Worm (Caenorhabditis elegans) whole organism, young adult: ENCODE results near the gene dao-2.

Experiments
- C17E4.6 ChIP-seq: fragments of 200-800 bp; sonication (Bioruptor generic); IDR thresholded peaks from 2 replicates; pipeline ENCODE4 v1.3.6; 2022; ENCODE audit warnings: missing genetic modification reagents, missing genetic modification characterization, missing compliant biosample characterization
- F10E7.11 ChIP-seq: sonication (generic microtip); optimal IDR thresholded peaks from 2 replicates; lab custom pipeline; 2017; ENCODE audit warnings: mild to moderate bottlenecking, missing genetic modification characterization, moderate library complexity, missing compliant biosample characterization
- K12H6.12 ChIP-seq: fragments of 200-800 bp; sonication (Bioruptor generic); optimal IDR thresholded peaks from 2 replicates; lab custom pipeline; 2018; ENCODE audit warnings: mild to moderate bottlenecking, missing genetic modification characterization, missing compliant biosample characterization
- Y67H2A.10 ChIP-seq: fragments of 200-800 bp; sonication (Bioruptor generic); conservative IDR thresholded peaks from 2 replicates; pipeline ENCODE4 v1.3.6; 2022; ENCODE audit warnings: missing genetic modification reagents, missing genetic modification characterization, missing compliant biosample characterization
- Y95B8A.8 ChIP-seq: fragments of 200-800 bp; sonication (Bioruptor generic); IDR thresholded peaks from 2 replicates; pipeline ENCODE4 v1.3.6; 2022; ENCODE audit warnings: missing genetic modification reagents, missing genetic modification characterization, missing compliant biosample characterization
- athp-1 ChIP-seq: sonication (generic microtip); optimal IDR thresholded peaks from 2 replicates; lab custom pipeline; 2017; ENCODE audit warnings: mild to moderate bottlenecking, missing genetic modification characterization, missing compliant biosample characterization
- bed-1 ChIP-seq: fragments of 200-800 bp; sonication (Bioruptor generic); IDR thresholded peaks from 2 replicates; pipeline ENCODE4 v1.3.6; 2022; ENCODE audit warnings: missing genetic modification reagents, missing genetic modification characterization, missing compliant biosample characterization
- die-1 ChIP-seq: sonication (generic microtip); optimal IDR thresholded peaks from 2 replicates; lab custom pipeline; 2016; ENCODE audit warnings: missing genotype, mild to moderate bottlenecking, missing genetic modification characterization, missing compliant biosample characterization
- let-526 ChIP-seq: fragments of 200-800 bp; sonication (Bioruptor generic); IDR thresholded peaks from 2 replicates; pipeline ENCODE4 v1.3.6; 2022; ENCODE audit warnings: missing genetic modification reagents, missing genetic modification characterization, missing compliant biosample characterization
- madf-8 ChIP-seq: fragments of 200-800 bp; sonication (Bioruptor generic); conservative IDR thresholded peaks from 2 replicates; pipeline ENCODE4 v1.3.6; 2022; ENCODE audit warnings: missing genetic modification reagents, missing genetic modification characterization, missing compliant biosample characterization
- somi-1 ChIP-seq: fragments of 200-800 bp; sonication (Bioruptor generic); optimal IDR thresholded peaks from 2 replicates; lab custom pipeline; 2018; ENCODE audit warnings: mild to moderate bottlenecking, missing genetic modification characterization, missing compliant biosample characterization

DNA sequence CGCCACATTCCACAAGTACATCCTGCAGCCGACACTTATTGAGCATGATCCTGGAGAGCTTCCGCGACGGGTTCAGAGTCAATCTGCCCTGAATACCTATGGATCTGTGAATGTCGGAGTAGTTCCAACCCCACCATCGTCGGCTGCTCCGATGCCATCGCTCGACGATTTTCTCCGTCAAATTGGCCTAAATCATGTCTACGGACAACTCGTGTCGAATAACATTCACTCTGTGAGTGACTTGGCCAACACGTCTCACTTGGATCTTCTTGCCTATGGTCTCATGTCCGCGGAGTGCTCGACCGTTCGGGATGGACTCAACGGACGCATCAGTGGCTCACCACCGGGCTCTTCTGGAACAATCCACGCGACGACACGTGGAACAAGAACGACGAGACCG, 27.3 kb downstream of the dao-2 start:
- no peak for TF ChIP-seq bed-1 (GFP tag; lab: Robert Waterston, UW)
- no peak for TF ChIP-seq die-1 (tag; lab: Kevin White, UChicago)
- TF ChIP-seq Y95B8A.8 (GFP tag; lab: Robert Waterston, UW): no peak
- TF ChIP-seq Y67H2A.10 (GFP tag; lab: Robert Waterston, UW): no peak
- no peak for TF ChIP-seq somi-1 (GFP tag; lab: Kevin White, UChicago)
- no peak for TF ChIP-seq K12H6.12 (tag; lab: Kevin White, UChicago)
- no peak for TF ChIP-seq let-526
- TF ChIP-seq F10E7.11 (tag; lab: Kevin White, UChicago): no peak
- TF ChIP-seq madf-8 (GFP tag; lab: Robert Waterston, UW): no peak
- TF ChIP-seq athp-1: no peak
- no peak for TF ChIP-seq C17E4.6 (GFP tag; lab: Robert Waterston, UW)
